Worm (Caenorhabditis elegans) whole organism, young adult: Measurements from ENCODE around the gene T08B6.1.

Experiments
- B0336.3 ChIP-seq: fragments of 200-800 bp; sonication (Bioruptor generic); IDR thresholded peaks from 2 replicates; pipeline ENCODE4 v1.3.6; 2022; ENCODE audit warnings: missing genetic modification characterization, missing compliant biosample characterization
- C17E4.6 ChIP-seq: fragments of 200-800 bp; sonication (Bioruptor generic); IDR thresholded peaks from 2 replicates; pipeline ENCODE4 v1.3.6; 2022; ENCODE audit warnings: missing genetic modification reagents, missing genetic modification characterization, missing compliant biosample characterization
- D2030.7 ChIP-seq: fragments of 200-800 bp; sonication (Bioruptor generic); IDR thresholded peaks from 2 replicates; pipeline ENCODE4 v1.3.6; 2022; ENCODE audit warnings: missing genetic modification reagents, missing genetic modification characterization, missing compliant biosample characterization
- F10E7.11 ChIP-seq: sonication (generic microtip); optimal IDR thresholded peaks from 2 replicates; lab custom pipeline; 2017; ENCODE audit warnings: mild to moderate bottlenecking, missing genetic modification characterization, moderate library complexity, missing compliant biosample characterization
- F33H1.4 ChIP-seq: fragments of 200-800 bp; sonication (Bioruptor generic); IDR thresholded peaks from 2 replicates; pipeline ENCODE4 v1.3.6; 2022; ENCODE audit warnings: missing genetic modification reagents, missing genetic modification characterization, missing compliant biosample characterization
- F39B2.1 ChIP-seq: fragments of 200-800 bp; sonication (Bioruptor generic); IDR thresholded peaks from 2 replicates; pipeline ENCODE4 v1.3.6; 2022; ENCODE audit warnings: missing genetic modification reagents, missing genetic modification characterization, missing compliant biosample characterization
- F49E8.2 ChIP-seq: sonication (generic microtip); optimal IDR thresholded peaks from 3 replicates; lab custom pipeline; 2017; ENCODE audit warnings: missing genetic modification characterization, mild to moderate bottlenecking, missing compliant biosample characterization, antibody characterized with exemption, moderate library complexity; ENCODE audit not compliant: insufficient read depth
- Y53G8AR.9 ChIP-seq: fragments of 200-800 bp; sonication (Bioruptor generic); conservative IDR thresholded peaks from 2 replicates; pipeline ENCODE4 v1.3.6; 2022; ENCODE audit warnings: missing genetic modification reagents, missing genetic modification characterization, missing compliant biosample characterization
- Y79H2A.3 ChIP-seq: fragments of 200-800 bp; sonication (Bioruptor generic); conservative IDR thresholded peaks from 2 replicates; pipeline ENCODE4 v1.3.6; 2022; ENCODE audit warnings: missing genetic modification reagents, missing genetic modification characterization, missing compliant biosample characterization
- atf-7 ChIP-seq: sonication (generic microtip); optimal IDR thresholded peaks from 2 replicates; lab custom pipeline; 2017; ENCODE audit warnings: mild to moderate bottlenecking, missing genetic modification characterization, missing compliant biosample characterization
- attf-5 ChIP-seq: fragments of 200-800 bp; sonication (Bioruptor generic); optimal IDR thresholded peaks from 2 replicates; lab custom pipeline; 2018; ENCODE audit warnings: mild to moderate bottlenecking, missing genetic modification characterization, missing compliant biosample characterization
- attf-6 ChIP-seq: fragments of 200-800 bp; sonication (Bioruptor generic); IDR thresholded peaks from 2 replicates; pipeline ENCODE4 v1.3.6; 2022; ENCODE audit warnings: missing genetic modification reagents, missing genetic modification characterization, missing compliant biosample characterization
- ccch-3 ChIP-seq: fragments of 200-800 bp; sonication (Bioruptor generic); optimal IDR thresholded peaks from 2 replicates; lab custom pipeline; 2018; ENCODE audit warnings: mild to moderate bottlenecking, missing genetic modification characterization, missing compliant biosample characterization
- cebp-2 ChIP-seq: fragments of 200-800 bp; sonication (Bioruptor generic); IDR thresholded peaks from 2 replicates; pipeline ENCODE4 v1.3.6; 2022; ENCODE audit warnings: missing genetic modification characterization, missing compliant biosample characterization
- dpff-1 ChIP-seq: sonication (generic microtip); optimal IDR thresholded peaks from 2 replicates; lab custom pipeline; 2017; ENCODE audit warnings: mild to moderate bottlenecking, missing genetic modification characterization, missing compliant biosample characterization
- egl-44 ChIP-seq: fragments of 200-800 bp; sonication (Bioruptor generic); IDR thresholded peaks from 2 replicates; pipeline ENCODE4 v1.3.6; 2022; ENCODE audit warnings: missing genetic modification reagents, missing genetic modification characterization, missing compliant biosample characterization
- ekl-4 ChIP-seq: fragments of 200-800 bp; sonication (Bioruptor generic); IDR thresholded peaks from 2 replicates; pipeline ENCODE4 v1.3.6; 2022; ENCODE audit warnings: missing genetic modification reagents, missing genetic modification characterization, missing compliant biosample characterization
- fkh-3 ChIP-seq: sonication (generic microtip); optimal IDR thresholded peaks from 2 replicates; lab custom pipeline; 2016; ENCODE audit warnings: mild to moderate bottlenecking, missing genetic modification characterization, missing compliant biosample characterization
- hlh-12 ChIP-seq: sonication (generic microtip); optimal IDR thresholded peaks from 2 replicates; lab custom pipeline; 2016; ENCODE audit warnings: missing genetic modification characterization, missing compliant biosample characterization
- hmg-1.2 ChIP-seq: fragments of 200-800 bp; sonication (Bioruptor generic); IDR thresholded peaks from 2 replicates; pipeline ENCODE4 v1.3.6; 2022; ENCODE audit warnings: missing genetic modification reagents, missing genetic modification characterization, missing compliant biosample characterization
- hrde-1 ChIP-seq: sonication (generic microtip); optimal IDR thresholded peaks from 2 replicates; lab custom pipeline; 2016; ENCODE audit warnings: missing genetic modification characterization, mild to moderate bottlenecking, missing compliant biosample characterization, moderate library complexity, missing genotype, missing genetic modification reagents, borderline replicate concordance
- hsf-1 ChIP-seq: fragments of 200-800 bp; sonication (Bioruptor generic); IDR thresholded peaks from 2 replicates; pipeline ENCODE4 v1.3.6; 2022; ENCODE audit warnings: missing genetic modification reagents, missing genetic modification characterization, missing compliant biosample characterization
- let-607 ChIP-seq, 2 experiments: fragments of 200-800 bp in 1 of 2; sonication (Bioruptor generic) in 1 of 2; sonication (generic microtip) in 1 of 2; optimal IDR thresholded peaks; 2 replicates each; lab custom pipeline; 2016 to 2018; ENCODE audit warnings: mild to moderate bottlenecking in 2 of 2, missing compliant biosample characterization in 2 of 2, missing genetic modification characterization in 2 of 2, moderate library complexity in 2 of 2, missing genotype in 1 of 2
- lin-26 ChIP-seq: fragments of 200-800 bp; sonication (Bioruptor generic); IDR thresholded peaks from 2 replicates; pipeline ENCODE4 v1.3.6; 2022; ENCODE audit warnings: missing genetic modification reagents, missing genetic modification characterization, missing compliant biosample characterization
- lin-40 ChIP-seq: sonication (generic microtip); optimal IDR thresholded peaks from 2 replicates; lab custom pipeline; 2016; ENCODE audit warnings: missing genetic modification characterization, mild to moderate bottlenecking, missing compliant biosample characterization, missing genotype, missing genetic modification reagents
- madf-10 ChIP-seq: sonication (generic microtip); optimal IDR thresholded peaks from 2 replicates; lab custom pipeline; 2016; ENCODE audit warnings: mild to moderate bottlenecking, missing genetic modification characterization, missing compliant biosample characterization
- madf-3 ChIP-seq: fragments of 200-800 bp; sonication (Bioruptor generic); IDR thresholded peaks from 2 replicates; pipeline ENCODE4 v1.3.6; 2022; ENCODE audit warnings: missing genetic modification reagents, missing genetic modification characterization, missing compliant biosample characterization
- rcor-1 ChIP-seq: fragments of 200-800 bp; sonication (Bioruptor generic); IDR thresholded peaks from 2 replicates; pipeline ENCODE4 v1.3.6; 2022; ENCODE audit warnings: missing genetic modification reagents, missing genetic modification characterization, missing compliant biosample characterization
- sdz-38 ChIP-seq: sonication (generic microtip); optimal IDR thresholded peaks from 2 replicates; lab custom pipeline; 2016; ENCODE audit warnings: missing genotype, missing genetic modification characterization, missing compliant biosample characterization
- snpc-1.3 ChIP-seq: sonication (generic microtip); optimal IDR thresholded peaks from 2 replicates; lab custom pipeline; 2017; ENCODE audit warnings: missing genetic modification characterization, mild to moderate bottlenecking, missing compliant biosample characterization, antibody characterized with exemption, moderate library complexity, missing genotype, missing genetic modification reagents; ENCODE audit not compliant: insufficient read depth
- unc-62 ChIP-seq: fragments of 150-350 bp; optimal IDR thresholded peaks from 2 replicates; lab custom pipeline; 2014; ENCODE audit warnings: missing biosample characterization, missing genetic modification reagents, missing genetic modification characterization
- ztf-28 ChIP-seq: fragments of 200-800 bp; sonication (Bioruptor generic); IDR thresholded peaks from 2 replicates; pipeline ENCODE4 v1.3.6; 2022; ENCODE audit warnings: missing genetic modification reagents, missing genetic modification characterization, missing compliant biosample characterization

The T08B6.1 gene

ce11 chrIV:4913090-4913489 lies 25.9 kb upstream of the T08B6.1 start, which contains the start of gene str-156:
TSS of gene str-156 (plus strand) at chrIV:4913390.
- TF ChIP-seq C17E4.6, result no peak
- no peak for TF ChIP-seq F33H1.4 (GFP tag; lab: Robert Waterston, UW)
- TF ChIP-seq ztf-28, result no peak
- no peak for TF ChIP-seq cebp-2 (GFP tag; lab: Robert Waterston, UW)
- no peak for TF ChIP-seq dpff-1 (tag; lab: Kevin White, UChicago)
- no peak for TF ChIP-seq hlh-12 (tag; lab: Kevin White, UChicago)

- TF ChIP-seq attf-5 (GFP tag; lab: Kevin White, UChicago), result no peak
- TF ChIP-seq ccch-3, result no peak
- TF ChIP-seq egl-44 (GFP tag; lab: Robert Waterston, UW), result no peak
- TF ChIP-seq snpc-1.3 (tag; lab: Kevin White, UChicago), result no peak
- no peak for TF ChIP-seq lin-40
Measured at ce11 chrIV:4909039-4909438, 21.9 kb upstream of the T08B6.1 start, which contains the start of gene str-159. TSS of gene str-159 (plus strand) at chrIV:4909339.

- no peak for TF ChIP-seq madf-10
- TF ChIP-seq fkh-3 (tag; lab: Kevin White, UChicago), result no peak
- TF ChIP-seq sdz-38 (tag; lab: Kevin White, UChicago), result no peak
- no peak for TF ChIP-seq madf-3 (GFP tag; lab: Robert Waterston, UW)
- TF ChIP-seq ekl-4 (GFP tag; lab: Robert Waterston, UW), result no peak
- no peak for TF ChIP-seq F49E8.2 (tag; lab: Kevin White, UChicago)
- TF ChIP-seq hmg-1.2 (GFP tag; lab: Robert Waterston, UW), result no peak
- TF ChIP-seq D2030.7 (GFP tag; lab: Robert Waterston, UW), result no peak
- TF ChIP-seq B0336.3 (GFP tag; lab: Robert Waterston, UW), result no peak
- TF ChIP-seq atf-7 (tag; lab: Kevin White, UChicago), result no peak
- no peak for TF ChIP-seq egl-44 (GFP tag; lab: Robert Waterston, UW)
- TF ChIP-seq unc-62 (GFP tag; lab: Kevin White, UChicago), result no peak
- TF ChIP-seq F39B2.1 (GFP tag; lab: Robert Waterston, UW), result no peak
- no peak for TF ChIP-seq rcor-1 (GFP tag; lab: Robert Waterston, UW)
- TF ChIP-seq Y79H2A.3 (GFP tag; lab: Robert Waterston, UW), result no peak
- no peak for TF ChIP-seq let-607 (tag; optimal IDR thresholded peaks at IDR 0.05; lab: Kevin White, UChicago)
- TF ChIP-seq hrde-1 (tag; lab: Kevin White, UChicago), result no peak
- TF ChIP-seq lin-26 (GFP tag; lab: Robert Waterston, UW), result no peak
- TF ChIP-seq attf-6 (GFP tag; lab: Robert Waterston, UW), result no peak
Measured at ce11 chrIV:4905645-4906135, 18.5 kb upstream of the T08B6.1 start, which contains the start of gene T08B6.4. TSS of gene T08B6.4 (plus strand) at chrIV:4905695.

ce11 chrIV:4903961-4904360 lies 16.8 kb upstream of the T08B6.1 start, which contains the start of gene str-161:
TSS of gene str-161 (minus strand) at chrIV:4904061.
- no peak for TF ChIP-seq F10E7.11 (tag; lab: Kevin White, UChicago)
- TF ChIP-seq Y53G8AR.9 (GFP tag; lab: Robert Waterston, UW), result no peak
- TF ChIP-seq cebp-2 (GFP tag; lab: Robert Waterston, UW), result no peak
- TF ChIP-seq, all 124 proteins: peak for 0

ce11 chrIV:4898157-4898556 lies 11.0 kb upstream of the T08B6.1 start:
- peak; percentile 92 for TF ChIP-seq hsf-1 (GFP tag; lab: Robert Waterston, UW)
- TF ChIP-seq, all 124 proteins: peak for 1; not testable (repeated sequence) for 123
